Worm (Caenorhabditis elegans) whole organism, L1 larva: ENCODE data around the gene C12D5.4.

Source experiments
- fkh-10 ChIP-seq: sonication (generic microtip); optimal IDR thresholded peaks from 2 replicates; lab custom pipeline; 2017; ENCODE audit warnings: missing biosample characterization, missing genetic modification reagents, missing genetic modification characterization
- fkh-8 ChIP-seq: sonication (generic microtip); optimal IDR thresholded peaks from 2 replicates; lab custom pipeline; 2016; ENCODE audit warnings: mild to moderate bottlenecking, missing genetic modification characterization, missing compliant biosample characterization
- pqm-1 ChIP-seq: sonication (generic microtip); optimal IDR thresholded peaks from 3 replicates; lab custom pipeline; 2017; ENCODE audit warnings: missing biosample characterization, missing genetic modification characterization
- unc-62 ChIP-seq: fragments of 150-350 bp; optimal IDR thresholded peaks from 2 replicates; lab custom pipeline; 2014; ENCODE audit warnings: missing biosample characterization, missing genetic modification reagents, missing genetic modification characterization

- no peak for TF ChIP-seq pqm-1 (tag; lab: Kevin White, UChicago)
- no peak for TF ChIP-seq unc-62
- TF ChIP-seq fkh-8 (tag; lab: Kevin White, UChicago) = no peak
- no peak for TF ChIP-seq fkh-10 (GFP tag; lab: Kevin White, UChicago)
These were observed 36.9 kb upstream of the C12D5.4 start, which contains the start of gene srd-29 for ce11 chrV:7635469-7635868.
